Fruit fly (Drosophila melanogaster): ENCODE data around the gene CG4382.

DNA sequence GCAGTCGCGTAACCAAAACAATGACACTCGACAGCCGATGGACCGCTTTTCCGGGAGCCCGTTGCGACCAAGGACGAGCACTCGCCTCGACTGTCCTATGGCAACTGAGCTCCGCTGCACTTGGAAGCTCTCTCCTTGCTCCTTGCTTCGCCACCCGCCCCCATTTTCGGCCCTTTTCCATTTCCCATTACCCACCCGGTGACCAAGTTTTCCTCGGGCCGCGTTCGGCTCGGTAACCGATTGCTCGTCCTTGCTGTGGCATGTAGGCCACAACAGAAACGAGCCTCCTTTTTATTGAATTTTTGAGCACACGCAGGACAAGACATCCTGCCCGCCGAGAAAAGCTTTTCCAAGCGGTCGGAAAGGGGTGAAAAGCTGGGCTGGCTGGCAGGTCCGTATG is 34.0 kb downstream of the CG4382 start, which contains the start of gene jp:
- TF ChIP-seq achi (GFP tag; optimal IDR thresholded peaks at IDR 0.05), result no peak
- no peak for TF ChIP-seq salr (GFP tag; optimal IDR thresholded peaks at IDR 0.05)
- no peak for TF ChIP-seq vri (GFP tag; optimal IDR thresholded peaks at IDR 0.05)
- no peak for TF ChIP-seq Ets96B (tag; optimal IDR thresholded peaks at IDR 0.05)
- no peak for TF ChIP-seq Gug (GFP tag; IDR thresholded peaks at IDR 0.05)
- no peak for TF ChIP-seq CG11294 (GFP tag; IDR thresholded peaks at IDR 0.05)
